Worm (Caenorhabditis elegans): ENCODE measurements around the gene rfk-1.
A peak's percentile ranks its signal among the peaks of the same experiment; 100 is the strongest.

Gene rfk-1

DNA sequence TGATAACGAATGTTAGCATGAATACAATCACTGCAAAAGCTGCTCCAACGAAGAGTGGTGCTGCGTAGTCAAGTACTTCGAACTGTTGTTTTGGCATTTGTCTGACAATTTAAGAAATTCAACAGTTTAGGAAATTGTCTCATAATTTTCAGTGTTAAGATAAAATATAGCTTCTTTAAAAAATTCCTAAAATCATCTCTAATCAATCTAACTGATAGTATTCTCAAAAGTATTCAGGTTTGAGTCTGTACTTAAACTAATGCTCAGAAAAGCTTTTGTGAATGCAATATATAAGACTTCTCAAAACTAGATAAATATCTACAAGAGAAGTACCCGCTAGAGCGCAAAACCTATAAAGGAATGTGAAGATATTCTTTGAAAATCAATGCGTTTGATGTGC lies 14.4 kb downstream of the rfk-1 start, which contains the start of gene R10H10.4:
TSS of gene R10H10.4 (minus strand) at position 101 of the 400 bp plus-strand sequence.
- TF ChIP-seq ceh-22 (tag; optimal IDR thresholded peaks at IDR 0.05) (no peak), ceh-30 (tag; optimal IDR thresholded peaks at IDR 0.05) (no peak), C08G9.2 (tag; optimal IDR thresholded peaks at IDR 0.05) (no peak), elt-2 (tag; optimal IDR thresholded peaks at IDR 0.05) (no peak), zip-5 (tag; optimal IDR thresholded peaks at IDR 0.05) (no peak), ceh-24 (tag; optimal IDR thresholded peaks at IDR 0.05) (no peak), che-1 (tag; optimal IDR thresholded peaks at IDR 0.05) (no peak), ttx-3 (tag; optimal IDR thresholded peaks at IDR 0.05) (no peak), dve-1 (tag; optimal IDR thresholded peaks at IDR 0.05) (no peak), ref-2 (tag; optimal IDR thresholded peaks at IDR 0.05) (no peak), npax-4 (tag; optimal IDR thresholded peaks at IDR 0.05) (no peak), ets-4 (tag; optimal IDR thresholded peaks at IDR 0.05) (no peak)

DNA sequence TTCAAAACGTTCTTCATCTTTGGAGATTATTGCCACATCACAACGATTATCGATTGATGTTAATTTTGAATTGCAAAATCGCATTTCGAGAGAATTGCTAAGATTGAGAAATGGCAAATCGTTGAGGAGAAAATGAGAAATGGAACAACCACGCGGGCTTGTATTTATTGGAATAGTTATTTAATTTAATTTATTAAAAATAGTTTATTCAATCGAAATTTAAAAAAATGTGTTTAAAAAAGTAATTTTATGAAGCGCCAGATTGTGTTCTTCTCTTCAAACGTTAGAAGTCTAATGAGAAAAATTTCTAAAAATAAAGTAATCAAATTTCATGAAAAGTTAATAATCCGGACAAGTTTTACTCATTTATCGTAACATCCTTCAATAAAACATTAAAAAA lies 17.4 kb downstream of the rfk-1 start, which contains the start of gene spe-26:
TSS of gene spe-26 (minus strand) at position 101 of the 400 bp plus-strand sequence.
- TF ChIP-seq K09A11.1 (tag; optimal IDR thresholded peaks at IDR 0.05; ENCODE audit: insufficient read depth) (no peak), unc-86 (tag; optimal IDR thresholded peaks at IDR 0.05) (no peak), pha-2 (tag; optimal IDR thresholded peaks at IDR 0.05) (no peak), ceh-14 (tag; optimal IDR thresholded peaks at IDR 0.05) (no peak), hlh-8 (tag; optimal IDR thresholded peaks at IDR 0.05) (no peak), Y22D7AL.16 (tag; optimal IDR thresholded peaks at IDR 0.05) (no peak), fkh-10 (GFP tag; optimal IDR thresholded peaks at IDR 0.05) (no peak), nhr-11 (tag; optimal IDR thresholded peaks at IDR 0.05) (no peak), tbx-7 (tag; optimal IDR thresholded peaks at IDR 0.05) (no peak), F13H6.1 (tag; optimal IDR thresholded peaks at IDR 0.05) (no peak), nhr-232 (tag; optimal IDR thresholded peaks at IDR 0.05) (no peak)

DNA sequence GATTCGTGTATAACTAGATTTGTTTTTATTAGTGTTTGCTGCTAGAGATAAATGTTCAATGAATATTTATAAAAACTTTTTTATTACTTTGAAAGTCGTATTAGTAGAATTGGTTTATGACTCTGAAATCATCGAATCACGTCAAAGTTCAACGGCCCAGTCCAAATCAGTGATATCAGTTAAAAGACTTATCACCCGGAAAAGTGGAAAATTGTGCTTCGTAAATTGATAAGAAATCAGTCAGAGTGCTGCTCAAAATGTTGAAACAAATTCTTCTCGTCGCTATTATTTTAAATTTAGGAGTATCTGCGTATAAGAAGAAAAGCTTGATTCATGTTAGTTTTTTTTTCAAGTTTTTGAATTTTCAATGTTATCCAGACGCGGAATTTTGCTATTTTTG lies 21.0 kb downstream of the rfk-1 start, which contains the start of gene R10H10.3:
TSS of gene R10H10.3 (plus strand) at position 243 of the 400 bp plus-strand sequence.
- peak; percentile 55 for TF ChIP-seq elt-2 (tag; optimal IDR thresholded peaks at IDR 0.05)
- TF ChIP-seq hlh-8 (tag; optimal IDR thresholded peaks at IDR 0.05) = no peak

ce11 chrIV:10387113-10387512 lies 22.2 kb downstream of the rfk-1 start, which contains the start of gene nfu-1:
TSS of gene nfu-1 (plus strand) at chrIV:10387413.
- TF ChIP-seq K09A11.1 (tag; optimal IDR thresholded peaks at IDR 0.05; ENCODE audit: insufficient read depth) (no peak), hlh-30 (tag; optimal IDR thresholded peaks at IDR 0.05; ENCODE audit: insufficient read depth) (no peak), che-1 (tag; optimal IDR thresholded peaks at IDR 0.05) (no peak), lim-6 (tag; optimal IDR thresholded peaks at IDR 0.05) (no peak), fkh-10 (GFP tag; optimal IDR thresholded peaks at IDR 0.05) (no peak), npax-4 (tag; optimal IDR thresholded peaks at IDR 0.05) (no peak), fkh-6 (tag; optimal IDR thresholded peaks at IDR 0.05) (no peak), elt-4 (tag; optimal IDR thresholded peaks at IDR 0.05) (no peak)

ce11 chrIV:10382894-10383293 lies 26.4 kb downstream of the rfk-1 start:
- TF ChIP-seq ceh-6 (GFP tag; optimal IDR thresholded peaks at IDR 0.05) (no peak), ceh-45 (GFP tag; IDR thresholded peaks at IDR 0.05) (no peak), ceh-19 (GFP tag; optimal IDR thresholded peaks at IDR 0.05) (no peak), dve-1 (tag; optimal IDR thresholded peaks at IDR 0.05) (no peak), che-1 (tag; optimal IDR thresholded peaks at IDR 0.05) (no peak), nhr-11 (tag; optimal IDR thresholded peaks at IDR 0.05) (no peak), T23F11.4 (GFP tag; optimal IDR thresholded peaks at IDR 0.05) (no peak), dmd-4 (tag; optimal IDR thresholded peaks at IDR 0.05; ENCODE audit: borderline replicate concordance) (no peak), eyg-1 (tag; optimal IDR thresholded peaks at IDR 0.05) (no peak), pqm-1 (tag; optimal IDR thresholded peaks at IDR 0.05) (no peak), K02D7.2 (tag; optimal IDR thresholded peaks at IDR 0.05) (no peak), Y22D7AL.16 (tag; optimal IDR thresholded peaks at IDR 0.05) (no peak), elt-4 (tag; optimal IDR thresholded peaks at IDR 0.05) (no peak), sox-2 (GFP tag; IDR thresholded peaks at IDR 0.05) (no peak), fax-1 (tag; optimal IDR thresholded peaks at IDR 0.05) (no peak), hlh-6 (tag; optimal IDR thresholded peaks at IDR 0.05) (no peak), pros-1 (tag; optimal IDR thresholded peaks at IDR 0.05) (no peak)
